Worm (Caenorhabditis elegans): Measurements from ENCODE around the gene F56D6.14.

- TF ChIP-seq lin-39 (tag; optimal IDR thresholded peaks at IDR 0.05) = no peak
- TF ChIP-seq mbf-1 (tag; optimal IDR thresholded peaks at IDR 0.05) = no peak
- TF ChIP-seq snpc-4 (tag; optimal IDR thresholded peaks at IDR 0.05) = no peak
- no peak for TF ChIP-seq unc-62 (GFP tag; optimal IDR thresholded peaks at IDR 0.05)
- TF ChIP-seq nhr-11 (tag; optimal IDR thresholded peaks at IDR 0.05) = no peak
- TF ChIP-seq skn-1 (tag; optimal IDR thresholded peaks at IDR 0.05) = no peak
- TF ChIP-seq nhr-10 (tag; optimal IDR thresholded peaks at IDR 0.05) = no peak
Observed at ce11 chrIV:3875260-3875659, 42.2 kb upstream of the F56D6.14 start.

Data from whole organism, L2 larva.